Worm (Caenorhabditis elegans) whole organism, L2 larva: ENCODE measurements around the gene exos-7.

Source experiments
- R02D3.7 ChIP-seq: fragments of 150-350 bp; optimal IDR thresholded peaks from 2 replicates; lab custom pipeline; 2014; ENCODE audit warnings: missing biosample characterization, missing genetic modification characterization
- aly-2 ChIP-seq: fragments of 150-350 bp; optimal IDR thresholded peaks from 2 replicates; lab custom pipeline; 2014; ENCODE audit warnings: missing biosample characterization, missing genetic modification characterization
- ama-1 ChIP-seq: fragments of 150-350 bp; optimal IDR thresholded peaks from 2 replicates; lab custom pipeline; 2018; ENCODE audit warnings: inconsistent platforms
- blmp-1 ChIP-seq: sonication (generic microtip); optimal IDR thresholded peaks from 2 replicates; lab custom pipeline; 2017; ENCODE audit warnings: missing genetic modification characterization, mild to moderate bottlenecking, missing compliant biosample characterization, antibody characterized with exemption, moderate library complexity; ENCODE audit not compliant: insufficient read depth
- egl-27 ChIP-seq: sonication (generic microtip); optimal IDR thresholded peaks from 3 replicates; lab custom pipeline; 2017; ENCODE audit warnings: missing biosample characterization, missing genetic modification reagents, missing genetic modification characterization
- elt-3 ChIP-seq: sonication (generic microtip); optimal IDR thresholded peaks from 2 replicates; lab custom pipeline; 2017; ENCODE audit warnings: missing biosample characterization, missing genetic modification characterization
- mdl-1 ChIP-seq, 2 experiments: fragments of 150-350 bp in 1 of 2; sonication (generic microtip) in 1 of 2; optimal IDR thresholded peaks; 2 replicates each; lab custom pipeline; 2017; ENCODE audit warnings: missing biosample characterization in 2 of 2, missing genetic modification characterization in 2 of 2
- nhr-11 ChIP-seq: fragments of 150-350 bp; optimal IDR thresholded peaks from 2 replicates; lab custom pipeline; 2014; ENCODE audit warnings: missing biosample characterization, missing genetic modification characterization
- nhr-237 ChIP-seq: fragments of 150-350 bp; optimal IDR thresholded peaks from 2 replicates; lab custom pipeline; 2014; ENCODE audit warnings: missing biosample characterization, missing genetic modification characterization
- nhr-77 ChIP-seq: fragments of 150-350 bp; optimal IDR thresholded peaks from 2 replicates; lab custom pipeline; 2014; ENCODE audit warnings: missing biosample characterization, missing genetic modification characterization
- skn-1 ChIP-seq: sonication (generic microtip); optimal IDR thresholded peaks from 2 replicates; lab custom pipeline; 2017; ENCODE audit warnings: missing biosample characterization, missing genetic modification characterization

DNA sequence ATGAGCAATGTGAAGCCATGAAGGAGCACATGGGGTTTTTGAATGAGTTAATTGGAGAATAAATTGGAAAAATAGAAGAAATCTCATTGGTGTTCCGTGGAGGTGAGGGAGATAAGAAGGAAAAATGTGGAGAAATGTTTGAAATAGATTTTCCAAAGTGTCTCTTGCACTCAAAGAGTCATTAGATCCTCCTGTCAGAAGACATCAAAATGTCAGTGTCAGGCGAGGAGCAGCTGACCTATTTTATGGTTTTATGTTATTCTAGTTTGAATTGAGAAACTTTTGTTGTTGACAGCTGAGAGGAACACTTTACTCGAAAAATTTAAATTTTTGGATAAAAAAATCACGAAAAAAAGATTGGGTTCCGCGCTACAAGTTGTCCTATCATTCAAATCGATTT lies 11.9 kb downstream of the exos-7 start, which contains the start of gene clec-264:
- no peak for TF ChIP-seq ama-1 (lab: Kevin White, UChicago)
- TF ChIP-seq aly-2 (tag; lab: Kevin White, UChicago) = no peak
- TF ChIP-seq mdl-1 (tag; optimal IDR thresholded peaks at IDR 0.05; lab: Kevin White, UChicago) = no peak
- no peak for TF ChIP-seq nhr-237 (tag; lab: Kevin White, UChicago)
- TF ChIP-seq blmp-1 (tag; lab: Kevin White, UChicago) = no peak
- no peak for TF ChIP-seq nhr-77 (tag; lab: Kevin White, UChicago)
- TF ChIP-seq elt-3 (tag; lab: Kevin White, UChicago) = no peak
- TF ChIP-seq nhr-11 (tag; lab: Kevin White, UChicago) = no peak
- TF ChIP-seq egl-27 = no peak
- no peak for TF ChIP-seq skn-1 (tag; lab: Kevin White, UChicago)
- TF ChIP-seq R02D3.7 (tag; lab: Kevin White, UChicago) = no peak
